Fruit fly (Drosophila melanogaster) whole organism, prepupa: ENCODE measurements around the gene tkv.

Source experiments
- Eip75B ChIP-seq: fragments of 200-800 bp; sonication (Bioruptor generic); optimal IDR thresholded peaks from 3 replicates; lab custom pipeline; 2016; ENCODE audit warnings: missing biosample characterization, missing genetic modification characterization
- Ets21C ChIP-seq: fragments of 200-800 bp; sonication (Bioruptor generic); optimal IDR thresholded peaks from 3 replicates; lab custom pipeline; 2016; ENCODE audit warnings: missing biosample characterization, missing genetic modification characterization
- Hr38 ChIP-seq: sonication (Bioruptor generic); optimal IDR thresholded peaks from 2 replicates; lab custom pipeline; 2016; ENCODE audit warnings: missing biosample characterization, missing genetic modification characterization
- Lpt ChIP-seq: fragments of 200-800 bp; sonication (Bioruptor generic); optimal IDR thresholded peaks from 3 replicates; lab custom pipeline; 2016; ENCODE audit warnings: missing biosample characterization, missing genetic modification characterization
- pdm3 ChIP-seq: fragments of 200-800 bp; sonication (Bioruptor generic); optimal IDR thresholded peaks from 3 replicates; lab custom pipeline; 2016; ENCODE audit warnings: missing biosample characterization, missing genetic modification characterization

- TF ChIP-seq Hr38 (GFP tag; lab: Kevin White, UChicago) (no peak), Lpt (GFP tag; lab: Kevin White, UChicago) (no peak), Eip75B (GFP tag; lab: Kevin White, UChicago) (no peak), Ets21C (no peak), pdm3 (GFP tag; lab: Kevin White, UChicago) (no peak)
These were observed 22.6 kb downstream of the tkv start for dm6 chr2L:5248582-5248981.
